Worm (Caenorhabditis elegans): ENCODE measurements around the gene C08F8.6.

DNA sequence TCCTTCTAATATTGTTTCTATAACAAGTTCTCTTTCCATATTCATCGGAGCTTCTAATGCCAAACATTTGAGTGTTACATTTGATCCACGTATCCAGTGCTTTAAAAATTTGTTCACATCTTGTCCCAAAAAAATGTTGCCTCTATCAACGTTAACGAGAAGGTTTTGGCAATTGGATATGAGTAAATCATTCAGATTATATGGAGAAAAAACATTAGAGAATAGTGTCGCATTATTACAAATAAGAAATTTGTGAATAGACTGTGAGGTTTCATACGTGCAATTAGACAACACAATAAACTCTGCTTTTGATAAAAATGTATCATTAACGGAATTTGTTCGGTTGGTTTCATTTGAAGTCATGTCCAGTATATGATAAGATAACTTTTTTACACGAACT lies 4.8 kb downstream of the C08F8.6 start, which contains the start of gene mboa-4:
- TF ChIP-seq ref-1 (GFP tag; conservative IDR thresholded peaks at IDR 0.05) (no peak), cog-1 (tag; optimal IDR thresholded peaks at IDR 0.05) (no peak), flt-1 (GFP tag; IDR thresholded peaks at IDR 0.05) (no peak), tab-1 (GFP tag; IDR thresholded peaks at IDR 0.05) (no peak), ztf-23 (GFP tag; IDR thresholded peaks at IDR 0.05) (no peak)
